Fruit fly (Drosophila melanogaster) whole organism, adult: ENCODE measurements around the gene crc.

ENCODE experiments used
- CG11617 ChIP-seq: fragments of 200-800 bp; sonication (Bioruptor generic); optimal IDR thresholded peaks from 2 replicates; lab custom pipeline; 2017; ENCODE audit warnings: mild to moderate bottlenecking, missing biosample characterization, missing genetic modification reagents, missing genetic modification characterization
- CG12768 ChIP-seq: fragments of 200-800 bp; sonication (Bioruptor generic); optimal IDR thresholded peaks from 2 replicates; lab custom pipeline; 2017; ENCODE audit warnings: missing biosample characterization, missing genetic modification characterization, mild to moderate bottlenecking, moderate library complexity, missing genetic modification reagents
- CG14711 ChIP-seq: fragments of 200-800 bp; sonication (Bioruptor generic); optimal IDR thresholded peaks from 2 replicates; lab custom pipeline; 2018; ENCODE audit warnings: missing biosample characterization, mild to moderate bottlenecking, missing genetic modification characterization, moderate library complexity
- CG1620 ChIP-seq: fragments of 200-800 bp; sonication (Bioruptor generic); optimal IDR thresholded peaks from 2 replicates; lab custom pipeline; 2016; ENCODE audit warnings: missing biosample characterization, missing genetic modification characterization
- CG33017 ChIP-seq: fragments of 200-800 bp; sonication (Bioruptor generic); optimal IDR thresholded peaks from 2 replicates; lab custom pipeline; 2018; ENCODE audit warnings: missing biosample characterization, mild to moderate bottlenecking, missing genetic modification characterization, moderate library complexity
- CG5204 ChIP-seq: fragments of 200-800 bp; sonication (Bioruptor generic); optimal IDR thresholded peaks from 2 replicates; lab custom pipeline; 2016; ENCODE audit warnings: missing biosample characterization, missing genetic modification characterization
- CG7045 ChIP-seq: fragments of 200-800 bp; sonication (Bioruptor generic); optimal IDR thresholded peaks from 2 replicates; lab custom pipeline; 2017; ENCODE audit warnings: missing biosample characterization, mild to moderate bottlenecking, missing genetic modification characterization
- CG7101 ChIP-seq: fragments of 200-800 bp; sonication (Bioruptor generic); optimal IDR thresholded peaks from 2 replicates; lab custom pipeline; 2018; ENCODE audit warnings: missing biosample characterization, mild to moderate bottlenecking, missing genetic modification characterization, moderate library complexity
- Clk ChIP-seq: fragments of 200-800 bp; sonication (Bioruptor generic); optimal IDR thresholded peaks from 2 replicates; lab custom pipeline; 2017; ENCODE audit warnings: missing biosample characterization, missing genetic modification characterization
- Crg-1 ChIP-seq: fragments of 200-800 bp; sonication (Bioruptor generic); optimal IDR thresholded peaks from 2 replicates; lab custom pipeline; 2016; ENCODE audit warnings: missing biosample characterization, missing genetic modification characterization
- Hr96 ChIP-seq: fragments of 200-800 bp; sonication (Bioruptor generic); optimal IDR thresholded peaks from 2 replicates; lab custom pipeline; 2016; ENCODE audit warnings: missing biosample characterization, missing genetic modification characterization
- Mnt ChIP-seq: fragments of 200-800 bp; sonication (Bioruptor generic); optimal IDR thresholded peaks from 2 replicates; lab custom pipeline; 2016; ENCODE audit warnings: missing biosample characterization, mild to moderate bottlenecking, missing genetic modification characterization
- bab1 ChIP-seq: fragments of 200-800 bp; sonication (Bioruptor generic); optimal IDR thresholded peaks from 3 replicates; lab custom pipeline; 2019; ENCODE audit warnings: missing biosample characterization, mild to moderate bottlenecking, missing genetic modification characterization, moderate library complexity
- cic ChIP-seq: fragments of 200-800 bp; sonication (Bioruptor generic); optimal IDR thresholded peaks from 2 replicates; lab custom pipeline; 2017; ENCODE audit warnings: missing biosample characterization, mild to moderate bottlenecking, missing genetic modification characterization, moderate library complexity
- cnc ChIP-seq, 2 experiments: fragments of >200 bp; optimal IDR thresholded peaks; 2 replicates each; lab custom pipeline; 2017
- kay ChIP-seq: fragments of 200-800 bp; sonication (Bioruptor generic); peaks from one replicate; lab custom pipeline; 2016; ENCODE audit warnings: missing biosample characterization, missing genetic modification characterization, borderline replicate concordance
- ovo ChIP-seq: fragments of 200-800 bp; sonication (Bioruptor generic); optimal IDR thresholded peaks from 2 replicates; lab custom pipeline; 2016; ENCODE audit warnings: missing biosample characterization, missing genetic modification characterization
- pad ChIP-seq: fragments of 200-800 bp; sonication (Bioruptor generic); optimal IDR thresholded peaks from 3 replicates; lab custom pipeline; 2017; ENCODE audit warnings: missing biosample characterization, missing genetic modification characterization, mild to moderate bottlenecking, moderate library complexity, missing genetic modification reagents
- tj ChIP-seq: fragments of 200-800 bp; sonication (Bioruptor generic); optimal IDR thresholded peaks from 3 replicates; lab custom pipeline; 2017; ENCODE audit warnings: missing biosample characterization, mild to moderate bottlenecking, missing genetic modification characterization, moderate library complexity
- toe ChIP-seq: fragments of 200-800 bp; sonication (Bioruptor generic); optimal IDR thresholded peaks from 2 replicates; lab custom pipeline; 2016; ENCODE audit warnings: missing biosample characterization, missing genetic modification characterization

crc gene

dm6 chr2L:21309754-21310426, 776 bp upstream of the crc start, which contains the start of gene Mondo:
Gene Mondo, minus strand, starts transcription at chr2L:21310050.
- TF ChIP-seq tj (peak; percentile 62), CG7101 (tag; lab: Kevin White, UChicago) (no peak), Mnt (GFP tag; lab: Kevin White, UChicago) (no peak), kay (GFP tag; lab: Kevin White, UChicago) (no peak), toe (GFP tag; lab: Kevin White, UChicago) (no peak), CG5204 (GFP tag; lab: Kevin White, UChicago) (peak; percentile 41), CG33017 (tag; lab: Kevin White, UChicago) (no peak), pad (GFP tag; lab: Kevin White, UChicago) (no peak), Hr96 (peak; percentile 48), Clk (GFP tag; lab: Kevin White, UChicago) (no peak), CG7045 (GFP tag; lab: Kevin White, UChicago) (no peak), CG11617 (GFP tag; lab: Kevin White, UChicago) (no peak), CG14711 (tag; lab: Kevin White, UChicago) (peak; percentile 96)

- TF ChIP-seq Mnt (GFP tag; lab: Kevin White, UChicago) (peak; percentile 28), Hr96 (no peak), kay (GFP tag; lab: Kevin White, UChicago) (peak; percentile 93)
These were observed 579 bp downstream of the crc start for dm6 chr2L:21311200-21311689.

DNA sequence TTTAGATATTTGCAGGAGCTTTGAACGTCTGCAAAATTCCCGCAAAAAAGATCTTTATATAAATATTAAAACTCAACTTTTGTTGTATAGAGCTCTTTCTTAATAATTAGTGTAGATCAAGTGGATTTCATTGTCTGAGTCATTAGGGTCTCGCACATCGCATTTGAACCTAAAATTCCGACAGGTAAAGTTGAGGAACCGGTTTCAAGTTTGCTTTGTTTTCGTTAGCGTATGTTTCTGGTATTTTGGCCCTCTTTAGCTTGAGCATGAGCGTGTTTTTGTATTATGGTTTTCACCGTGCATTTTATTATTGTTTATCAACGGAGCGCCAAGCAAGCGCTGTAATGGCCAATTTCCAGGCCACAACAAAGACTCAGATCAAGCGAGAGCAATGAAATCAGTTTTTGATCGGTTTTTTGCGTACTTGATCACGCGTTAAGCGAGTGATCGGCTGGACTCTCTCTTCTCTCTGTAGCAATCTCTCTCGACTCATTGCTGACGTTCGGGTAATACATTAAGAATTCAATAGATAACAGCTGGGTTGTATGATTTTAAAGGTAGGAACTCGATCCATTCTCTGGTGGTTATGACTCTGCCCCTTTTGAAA, 2.3 kb downstream of the crc start:
- peak; percentile 27 for TF ChIP-seq CG12768 (GFP tag; lab: Kevin White, UChicago)
- TF ChIP-seq tj = peak; percentile 12
- TF ChIP-seq cic (GFP tag; lab: Kevin White, UChicago) = peak; percentile 49
- TF ChIP-seq CG7045 (GFP tag; lab: Kevin White, UChicago) = no peak

DNA sequence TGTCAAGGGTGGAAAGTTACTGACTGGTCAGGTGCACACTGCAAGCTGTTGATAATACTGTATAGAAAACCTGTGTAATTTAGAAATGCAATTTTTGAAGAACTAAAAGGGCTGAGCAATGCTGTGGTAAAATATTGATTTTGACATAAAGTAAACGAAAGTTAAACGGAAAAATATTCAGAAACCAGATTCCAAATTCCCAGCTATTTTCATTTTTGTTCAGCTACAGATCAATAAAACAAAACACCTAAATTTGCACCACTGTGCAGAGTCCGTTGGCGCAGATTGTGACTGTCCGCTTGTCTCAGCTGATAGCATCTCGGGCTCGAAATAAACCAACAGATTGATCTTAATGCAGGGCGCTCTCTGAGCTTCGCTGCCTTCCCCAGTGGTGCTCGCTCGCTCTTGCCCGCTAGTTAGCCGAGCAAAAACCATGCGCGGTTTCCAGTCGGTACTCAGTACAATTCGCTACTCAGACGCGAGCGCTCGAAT, 3.3 kb downstream of the crc start, which contains the start of gene CG46314:
TSS of gene CG46314 (plus strand) at position 452 of the 492 bp plus-strand sequence.
- peak; percentile 20 for TF ChIP-seq ovo
- TF ChIP-seq Hr96 = peak; percentile 32
- no peak for TF ChIP-seq CG7045 (GFP tag; lab: Kevin White, UChicago)
- peak; percentile 61 for TF ChIP-seq CG12768 (GFP tag; lab: Kevin White, UChicago)
- TF ChIP-seq cic (GFP tag; lab: Kevin White, UChicago) = no peak
- peak; percentile 21 for TF ChIP-seq pad (GFP tag; lab: Kevin White, UChicago)

DNA sequence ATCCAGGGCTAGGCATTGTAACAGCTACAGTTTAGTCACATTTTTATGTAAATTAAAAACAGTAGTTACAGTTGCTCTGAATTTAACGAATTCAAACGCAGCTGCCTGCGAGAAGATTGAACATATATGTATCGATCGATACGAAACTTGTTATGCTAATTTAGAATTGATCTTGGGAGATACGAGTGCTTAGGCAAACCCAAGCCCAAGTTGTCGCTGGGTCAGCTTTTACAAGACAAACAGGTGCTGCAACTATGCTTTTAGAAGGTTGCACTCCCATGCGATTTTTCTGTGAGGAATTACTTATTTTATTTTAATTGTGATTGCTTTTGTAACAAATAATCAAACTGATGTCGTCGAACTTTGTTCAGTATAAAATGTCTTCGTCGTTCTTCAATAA, 6.0 kb downstream of the crc start:
- TF ChIP-seq cic (GFP tag; lab: Kevin White, UChicago) (no peak), kay (GFP tag; lab: Kevin White, UChicago) (peak; percentile 84)

dm6 chr2L:21322161-21322560, 11.5 kb downstream of the crc start:
- TF ChIP-seq Crg-1 (GFP tag; lab: Kevin White, UChicago) (no peak), kay (GFP tag; lab: Kevin White, UChicago) (peak; percentile 59), Mnt (GFP tag; lab: Kevin White, UChicago) (no peak), CG7045 (GFP tag; lab: Kevin White, UChicago) (no peak), CG12768 (GFP tag; lab: Kevin White, UChicago) (no peak), CG14711 (tag; lab: Kevin White, UChicago) (no peak), CG7101 (tag; lab: Kevin White, UChicago) (no peak), CG33017 (tag; lab: Kevin White, UChicago) (no peak)

DNA sequence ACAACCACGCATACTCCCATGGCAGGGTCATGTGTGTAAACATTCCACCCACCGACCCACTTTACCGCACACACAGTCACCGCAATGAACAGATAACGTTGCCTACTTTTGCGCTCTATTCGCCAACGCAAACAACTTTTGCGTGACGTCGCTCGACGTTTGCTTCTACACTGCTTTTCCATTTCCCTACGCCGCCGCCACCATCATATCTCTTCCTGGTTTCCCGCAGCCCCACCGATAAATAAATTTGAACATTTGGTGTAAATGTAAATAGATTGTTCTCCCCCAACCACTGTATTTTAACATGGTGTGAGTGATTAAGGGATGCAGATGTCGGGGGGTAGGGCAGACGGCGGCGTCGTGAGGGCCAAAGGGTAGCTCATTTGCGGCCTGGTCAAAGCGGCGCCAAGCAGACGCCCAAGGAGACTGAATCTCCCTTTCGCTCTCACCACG, 13.8 kb downstream of the crc start:
- TF ChIP-seq CG33017 (tag; lab: Kevin White, UChicago) (no peak), cnc (optimal IDR thresholded peaks at IDR 0.05; lab: Kevin White, UChicago) (no peak), pad (GFP tag; lab: Kevin White, UChicago) (no peak), CG11617 (GFP tag; lab: Kevin White, UChicago) (no peak), bab1 (GFP tag; lab: Kevin White, UChicago) (no peak), CG12768 (GFP tag; lab: Kevin White, UChicago) (no peak), Crg-1 (GFP tag; lab: Kevin White, UChicago) (no peak), CG1620 (GFP tag; lab: Kevin White, UChicago) (no peak), tj (no peak), Mnt (GFP tag; lab: Kevin White, UChicago) (no peak)
